Fruit fly (Drosophila melanogaster): ENCODE measurements around the gene Srx.

Srx gene

dm6 chrX:17856458-17857277 is at the start of gene Srx:
Srx (plus strand) TSS chrX:17856974.
- no peak for TF ChIP-seq CG8478 (optimal IDR thresholded peaks at IDR 0.05)
- no peak for TF ChIP-seq EcR (GFP tag; optimal IDR thresholded peaks at IDR 0.05)
- no peak for TF ChIP-seq Dll (optimal IDR thresholded peaks at IDR 0.05)
- TF ChIP-seq usp (GFP tag; optimal IDR thresholded peaks at IDR 0.05): no peak
- no peak for TF ChIP-seq pan (optimal IDR thresholded peaks at IDR 0.05)
- TF ChIP-seq psq (optimal IDR thresholded peaks at IDR 0.05): no peak

DNA sequence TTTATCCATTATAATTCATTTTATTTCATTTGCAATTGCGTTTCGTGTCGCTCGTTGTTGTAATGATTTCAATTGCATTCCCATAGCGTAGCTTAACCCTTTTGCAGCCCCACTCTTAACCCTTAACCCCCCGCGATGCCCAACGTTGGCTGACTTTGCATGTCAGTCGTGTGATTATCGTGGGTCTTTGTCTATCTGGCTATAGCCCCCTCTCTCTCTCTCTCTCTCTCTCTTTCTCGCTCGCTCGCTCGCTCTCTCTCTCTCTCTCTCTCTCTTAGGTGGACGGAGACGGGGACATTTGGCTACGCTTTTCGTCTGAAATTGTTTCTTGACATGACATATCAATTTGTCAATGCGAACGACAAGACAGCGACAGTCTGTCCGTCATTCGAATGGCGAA is 44.6 kb upstream of the Srx start:
- TF ChIP-seq EcR (GFP tag; optimal IDR thresholded peaks at IDR 0.05) (no peak), usp (GFP tag; optimal IDR thresholded peaks at IDR 0.05) (no peak), CG8478 (optimal IDR thresholded peaks at IDR 0.05) (no peak), psq (optimal IDR thresholded peaks at IDR 0.05) (no peak), pan (optimal IDR thresholded peaks at IDR 0.05) (no peak), Dll (optimal IDR thresholded peaks at IDR 0.05) (no peak)

DNA sequence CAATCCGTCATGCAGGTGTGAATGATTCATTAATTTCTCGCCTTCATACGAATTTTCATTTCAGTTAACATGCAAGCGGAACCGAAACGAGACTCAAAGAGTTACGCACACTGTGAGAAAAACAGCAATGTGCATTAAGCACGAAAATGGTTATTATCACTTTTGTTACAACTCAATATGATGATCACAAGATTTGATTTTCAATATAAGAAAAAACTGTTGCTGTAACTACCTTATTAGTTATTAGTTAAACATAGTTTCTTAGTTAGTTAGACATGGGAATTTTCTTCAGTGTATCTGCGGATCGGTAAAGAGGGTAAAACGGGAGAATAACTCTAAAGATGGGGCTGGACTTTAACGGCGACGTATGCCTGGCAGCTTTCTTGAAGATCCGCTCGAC is 42.0 kb upstream of the Srx start:
- no peak for TF ChIP-seq pan (optimal IDR thresholded peaks at IDR 0.05)
- no peak for TF ChIP-seq usp (GFP tag; optimal IDR thresholded peaks at IDR 0.05)

DNA sequence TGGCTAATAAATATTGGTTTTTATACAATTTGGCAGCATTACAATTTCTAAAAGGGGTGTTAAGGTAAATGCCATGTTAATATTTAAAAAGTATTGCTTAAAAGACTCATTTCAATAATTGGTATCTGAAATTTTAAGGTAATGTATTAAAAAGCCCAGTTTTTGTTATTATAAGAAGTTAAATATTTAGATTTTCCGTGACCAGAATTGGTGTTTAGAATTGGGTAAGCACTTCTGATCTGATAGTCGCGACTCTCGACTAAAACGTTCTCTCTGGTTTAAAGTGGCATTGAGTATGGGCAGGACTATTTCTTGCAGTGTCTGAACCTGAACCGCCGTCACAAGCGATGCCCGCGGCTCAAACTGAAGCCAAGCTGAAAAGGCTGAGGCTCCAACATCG is 40.3 kb upstream of the Srx start:
- no peak for TF ChIP-seq Dll (optimal IDR thresholded peaks at IDR 0.05)
- TF ChIP-seq pan (optimal IDR thresholded peaks at IDR 0.05): no peak
- TF ChIP-seq CG8478 (optimal IDR thresholded peaks at IDR 0.05): no peak
- no peak for TF ChIP-seq EcR (GFP tag; optimal IDR thresholded peaks at IDR 0.05)
- TF ChIP-seq psq (optimal IDR thresholded peaks at IDR 0.05): no peak
- TF ChIP-seq usp (GFP tag; optimal IDR thresholded peaks at IDR 0.05): no peak

DNA sequence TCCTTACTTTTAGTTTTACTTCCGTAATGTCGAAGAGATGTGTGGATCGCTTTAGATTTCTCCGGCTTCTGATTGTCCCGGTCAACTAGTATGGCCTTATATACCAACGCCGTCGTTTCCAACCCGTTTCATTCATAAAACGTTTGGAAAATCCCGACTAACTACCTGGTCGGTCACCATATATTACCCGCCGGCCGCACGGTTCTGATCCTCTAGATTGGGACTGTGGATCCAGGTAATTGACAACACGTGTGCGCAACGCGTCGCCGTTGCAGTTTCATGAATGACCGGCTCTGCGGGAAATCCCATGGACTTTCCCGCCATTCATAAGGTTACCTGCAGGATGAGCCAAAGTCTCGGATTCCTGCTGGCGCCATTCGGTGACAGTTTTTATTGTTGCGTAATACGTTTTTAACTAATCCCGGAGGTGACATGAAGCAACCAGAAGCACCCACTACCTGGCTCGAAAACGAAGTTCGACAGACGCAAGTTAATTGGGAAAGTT is 37.1 kb upstream of the Srx start, which contains the start of gene CG12986:
TSS of gene CG12986 (minus strand) at position 51 of the 505 bp plus-strand sequence.
- no peak for TF ChIP-seq EcR (GFP tag; optimal IDR thresholded peaks at IDR 0.05)
- TF ChIP-seq usp (GFP tag; optimal IDR thresholded peaks at IDR 0.05): no peak

DNA sequence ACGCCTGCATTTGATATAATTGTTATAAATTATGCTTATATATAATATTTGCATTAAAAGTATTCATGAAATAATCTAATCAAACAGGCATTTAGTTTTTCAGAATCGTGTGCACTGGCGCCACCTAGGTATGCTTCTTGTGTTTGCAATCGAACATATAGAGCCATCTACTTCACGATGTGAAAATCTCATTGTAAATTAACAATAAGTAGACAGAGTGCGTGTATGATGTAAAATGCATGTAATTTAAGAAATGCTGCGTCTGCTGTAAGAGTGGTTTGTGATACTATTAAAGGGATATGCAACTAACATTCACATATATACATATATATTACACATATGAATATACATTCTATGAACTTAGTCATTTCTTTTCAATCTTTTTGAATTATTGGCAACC is 36.5 kb upstream of the Srx start:
- TF ChIP-seq CG8478 (optimal IDR thresholded peaks at IDR 0.05) (no peak), usp (GFP tag; optimal IDR thresholded peaks at IDR 0.05) (no peak), EcR (GFP tag; optimal IDR thresholded peaks at IDR 0.05) (no peak), pan (optimal IDR thresholded peaks at IDR 0.05) (no peak), Dll (optimal IDR thresholded peaks at IDR 0.05) (no peak), psq (optimal IDR thresholded peaks at IDR 0.05) (no peak)

dm6 chrX:17821466-17821865 is 35.3 kb upstream of the Srx start:
- TF ChIP-seq psq (optimal IDR thresholded peaks at IDR 0.05) (no peak), EcR (GFP tag; optimal IDR thresholded peaks at IDR 0.05) (no peak), CG8478 (optimal IDR thresholded peaks at IDR 0.05) (no peak), usp (GFP tag; optimal IDR thresholded peaks at IDR 0.05) (no peak), Dll (optimal IDR thresholded peaks at IDR 0.05) (no peak), pan (optimal IDR thresholded peaks at IDR 0.05) (no peak)

- TF ChIP-seq EcR (GFP tag; optimal IDR thresholded peaks at IDR 0.05): no peak
- TF ChIP-seq psq (optimal IDR thresholded peaks at IDR 0.05): no peak
- TF ChIP-seq CG8478 (optimal IDR thresholded peaks at IDR 0.05): peak; percentile 80
- no peak for TF ChIP-seq usp (GFP tag; optimal IDR thresholded peaks at IDR 0.05)
- TF ChIP-seq pan (optimal IDR thresholded peaks at IDR 0.05): no peak
- TF ChIP-seq Dll (optimal IDR thresholded peaks at IDR 0.05): peak; percentile 81
Measured at dm6 chrX:17826807-17827703, 29.7 kb upstream of the Srx start, which contains the start of gene Socs16D. Socs16D (minus strand) TSS chrX:17827564.

dm6 chrX:17828298-17829033 is 28.3 kb upstream of the Srx start:
- TF ChIP-seq EcR (GFP tag; optimal IDR thresholded peaks at IDR 0.05): no peak
- no peak for TF ChIP-seq usp (GFP tag; optimal IDR thresholded peaks at IDR 0.05)

dm6 chrX:17829083-17829997 is 27.4 kb upstream of the Srx start:
- TF ChIP-seq usp (GFP tag; optimal IDR thresholded peaks at IDR 0.05) (no peak), Dll (optimal IDR thresholded peaks at IDR 0.05) (no peak), EcR (GFP tag; optimal IDR thresholded peaks at IDR 0.05) (no peak), pan (optimal IDR thresholded peaks at IDR 0.05) (no peak), psq (optimal IDR thresholded peaks at IDR 0.05) (no peak), CG8478 (optimal IDR thresholded peaks at IDR 0.05) (no peak)

DNA sequence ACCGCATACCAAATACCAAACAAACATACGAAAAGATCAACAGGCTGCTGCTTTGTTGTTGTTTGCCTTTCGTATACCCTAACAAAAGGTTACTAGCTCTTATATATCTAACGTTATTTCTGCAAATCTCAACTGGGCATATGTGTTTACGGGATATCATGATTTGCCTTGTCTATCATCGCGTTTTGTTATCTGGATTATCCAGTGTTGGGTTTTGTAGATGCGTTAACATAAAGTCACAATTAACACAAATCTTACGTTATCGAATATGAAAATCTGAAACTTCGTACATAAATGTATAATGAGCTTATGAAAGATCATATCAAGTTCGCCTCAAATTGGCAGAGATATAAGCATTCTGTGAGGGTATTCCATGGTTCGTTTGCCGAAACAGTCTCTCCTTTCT is 26.6 kb upstream of the Srx start:
- TF ChIP-seq usp (GFP tag; optimal IDR thresholded peaks at IDR 0.05) (no peak), CG8478 (optimal IDR thresholded peaks at IDR 0.05) (no peak), Dll (optimal IDR thresholded peaks at IDR 0.05) (no peak), pan (optimal IDR thresholded peaks at IDR 0.05) (no peak), psq (optimal IDR thresholded peaks at IDR 0.05) (no peak), EcR (GFP tag; optimal IDR thresholded peaks at IDR 0.05) (no peak)

Measured in whole organism.